Worm (Caenorhabditis elegans) whole organism, L4 larva: Measurements from ENCODE around the gene taf-2.

Source experiments
- T20F7.1 ChIP-seq: fragments of 200-800 bp; sonication (Bioruptor generic); optimal IDR thresholded peaks from 2 replicates; lab custom pipeline; 2018; ENCODE audit warnings: mild to moderate bottlenecking, missing genetic modification characterization, missing compliant biosample characterization
- Y105C5A.15 ChIP-seq: fragments of 200-800 bp; sonication (Bioruptor generic); IDR thresholded peaks from 2 replicates; pipeline ENCODE4 v1.3.6; 2022; ENCODE audit warnings: missing genetic modification characterization, missing compliant biosample characterization
- ama-1 ChIP-seq: fragments of 150-350 bp; optimal IDR thresholded peaks from 2 replicates; lab custom pipeline; 2014; ENCODE audit warnings: inconsistent platforms, mixed read lengths
- ceh-44 ChIP-seq: fragments of 200-800 bp; sonication (Bioruptor generic); IDR thresholded peaks from 2 replicates; pipeline ENCODE4 v1.3.6; 2022; ENCODE audit warnings: missing genetic modification reagents, missing genetic modification characterization, missing compliant biosample characterization
- ceh-82 ChIP-seq: sonication (generic microtip); optimal IDR thresholded peaks from 2 replicates; lab custom pipeline; 2017; ENCODE audit warnings: missing biosample characterization, missing genetic modification characterization
- fos-1 ChIP-seq: fragments of 150-350 bp; optimal IDR thresholded peaks from 2 replicates; lab custom pipeline; 2014; ENCODE audit warnings: missing biosample characterization, missing genetic modification characterization
- jun-1 ChIP-seq: fragments of 150-350 bp; optimal IDR thresholded peaks from 2 replicates; lab custom pipeline; 2014; ENCODE audit warnings: missing biosample characterization, missing genetic modification reagents, missing genetic modification characterization
- lin-15B ChIP-seq: fragments of 150-350 bp; sonication (generic microtip); optimal IDR thresholded peaks from 3 replicates; lab custom pipeline; 2014; ENCODE audit warnings: missing biosample characterization, missing genetic modification characterization
- nhr-42 ChIP-seq: fragments of 200-800 bp; sonication (Bioruptor generic); IDR thresholded peaks from 2 replicates; pipeline ENCODE4 v1.3.6; 2022; ENCODE audit warnings: missing genetic modification characterization, missing compliant biosample characterization
- snpc-4 ChIP-seq: fragments of 150-350 bp; optimal IDR thresholded peaks from 2 replicates; lab custom pipeline; 2014; ENCODE audit warnings: missing biosample characterization, missing genetic modification characterization
- unc-62 ChIP-seq, 3 experiments: fragments of 150-350 bp in 1 of 3; sonication (generic microtip); optimal IDR thresholded peaks in 2 of 3; peaks in 1 of 3; 1 replicate in 1 of 3; 2 replicates in 2 of 3; lab custom pipeline; 2014 to 2017; ENCODE audit warnings: missing biosample characterization in 3 of 3, missing genetic modification characterization in 3 of 3, missing genetic modification reagents in 3 of 3, missing genotype in 1 of 3

ce11 chrIV:3611845-3612244 lies 18.4 kb upstream of the taf-2 start:
- no peak for TF ChIP-seq ceh-82 (tag; lab: Kevin White, UChicago)
- no peak for TF ChIP-seq lin-15B (tag; lab: Kevin White, UChicago)
- TF ChIP-seq fos-1 (tag; lab: Kevin White, UChicago) = peak; percentile 45
- TF ChIP-seq unc-62 (GFP tag; optimal IDR thresholded peaks at IDR 0.05 in 1 of 2; lab: Kevin White, UChicago) = no peak
- no peak for TF ChIP-seq unc-62 (tag; optimal IDR thresholded peaks at IDR 0.05; lab: Kevin White, UChicago)
- TF ChIP-seq ama-1 = no peak
- peak; percentile 55 for TF ChIP-seq jun-1 (tag; lab: Kevin White, UChicago)
- no peak for TF ChIP-seq snpc-4 (tag; lab: Kevin White, UChicago)
- TF ChIP-seq ceh-44 (GFP tag; lab: Robert Waterston, UW) = no peak
- no peak for TF ChIP-seq T20F7.1 (GFP tag; lab: Kevin White, UChicago)
- TF ChIP-seq Y105C5A.15 = no peak
- TF ChIP-seq nhr-42 = peak; percentile 59; the same call in 1 of the 2 replicates
